Fruit fly (Drosophila melanogaster) whole organism, embryonic: ENCODE measurements around the gene mol.

Experiments used
- CG10209 ChIP-seq: fragments of 200-800 bp; sonication (Bioruptor generic); optimal IDR thresholded peaks from 3 replicates; lab custom pipeline; 2017; ENCODE audit warnings: missing biosample characterization, mild to moderate bottlenecking, missing genetic modification characterization, missing genetic modification reagents
- CG10431 ChIP-seq: fragments of 200-800 bp; sonication (Bioruptor generic); optimal IDR thresholded peaks from 3 replicates; lab custom pipeline; 2018; ENCODE audit warnings: missing biosample characterization, mild to moderate bottlenecking, missing genetic modification characterization
- CG10979 ChIP-seq: fragments of 200-800 bp; sonication (Bioruptor generic); optimal IDR thresholded peaks from 2 replicates; lab custom pipeline; 2018; ENCODE audit warnings: missing biosample characterization, mild to moderate bottlenecking, missing genetic modification characterization, moderate library complexity
- CG12219 ChIP-seq: fragments of 200-800 bp; sonication (Bioruptor generic); optimal IDR thresholded peaks from 3 replicates; lab custom pipeline; 2018; ENCODE audit warnings: missing biosample characterization, mild to moderate bottlenecking, missing genetic modification characterization
- CG12299 ChIP-seq: fragments of 200-800 bp; sonication (Bioruptor generic); optimal IDR thresholded peaks from 2 replicates; lab custom pipeline; 2018; ENCODE audit warnings: missing biosample characterization, mild to moderate bottlenecking, missing genetic modification characterization
- CG12391 ChIP-seq: fragments of 200-800 bp; sonication (Bioruptor generic); optimal IDR thresholded peaks from 3 replicates; lab custom pipeline; 2018; ENCODE audit warnings: missing biosample characterization, mild to moderate bottlenecking, missing genetic modification characterization, moderate library complexity
- CG12942 ChIP-seq: fragments of 200-800 bp; sonication (Bioruptor generic); optimal IDR thresholded peaks from 3 replicates; lab custom pipeline; 2016; ENCODE audit warnings: missing biosample characterization, missing genetic modification characterization
- CG14441 ChIP-seq: fragments of 200-800 bp; sonication (Bioruptor generic); IDR thresholded peaks from 2 replicates; pipeline ENCODE4 v1.3.6; 2022; ENCODE audit warnings: missing biosample characterization, missing genetic modification characterization
- CG15073 ChIP-seq: fragments of 200-800 bp; sonication (Bioruptor generic); optimal IDR thresholded peaks from 2 replicates; lab custom pipeline; 2016; ENCODE audit warnings: missing biosample characterization, missing genetic modification characterization
- CG1529 ChIP-seq: fragments of 200-800 bp; sonication (Bioruptor generic); optimal IDR thresholded peaks from 3 replicates; lab custom pipeline; 2018; ENCODE audit warnings: missing biosample characterization, missing genetic modification characterization
- CG15601 ChIP-seq: fragments of 200-800 bp; sonication (Bioruptor generic); optimal IDR thresholded peaks from 3 replicates; lab custom pipeline; 2019; ENCODE audit warnings: missing biosample characterization, mild to moderate bottlenecking, missing genetic modification characterization, moderate library complexity
- CG16779 ChIP-seq: fragments of 200-800 bp; sonication (Bioruptor generic); IDR thresholded peaks from 2 replicates; pipeline ENCODE4 v1.3.6; 2022; ENCODE audit warnings: missing biosample characterization, missing genetic modification characterization
- CG16815 ChIP-seq: fragments of 200-800 bp; sonication (Bioruptor generic); optimal IDR thresholded peaks from 3 replicates; lab custom pipeline; 2017; ENCODE audit warnings: missing biosample characterization, mild to moderate bottlenecking, missing genetic modification characterization
- CG17328 ChIP-seq: fragments of 200-800 bp; sonication (Bioruptor generic); IDR thresholded peaks from 2 replicates; pipeline ENCODE4 v1.3.6; 2022; ENCODE audit warnings: missing biosample characterization, missing genetic modification characterization
- CG31388 ChIP-seq: fragments of 200-800 bp; sonication (Bioruptor generic); optimal IDR thresholded peaks from 2 replicates; lab custom pipeline; 2016; ENCODE audit warnings: missing biosample characterization, missing genetic modification characterization
- CG4617 ChIP-seq: fragments of 200-800 bp; sonication (Bioruptor generic); optimal IDR thresholded peaks from 3 replicates; lab custom pipeline; 2016; ENCODE audit warnings: missing biosample characterization, missing genetic modification characterization, borderline replicate concordance
- CG7987 ChIP-seq: fragments of 200-800 bp; sonication (Bioruptor generic); optimal IDR thresholded peaks from 2 replicates; lab custom pipeline; 2018; ENCODE audit warnings: missing biosample characterization, mild to moderate bottlenecking, missing genetic modification characterization, moderate library complexity
- Dad ChIP-seq: fragments of 200-800 bp; sonication (Bioruptor generic); optimal IDR thresholded peaks from 3 replicates; lab custom pipeline; 2016; ENCODE audit warnings: missing biosample characterization, missing genetic modification characterization
- Eip74EF ChIP-seq, 2 experiments: fragments of 200-800 bp in 1 of 2; fragments of >200 bp in 1 of 2; sonication (Bioruptor generic) in 1 of 2; optimal IDR thresholded peaks; 2 replicates each; lab custom pipeline; 2017 to 2019; ENCODE audit warnings: missing biosample characterization in 2 of 2, missing genetic modification characterization in 2 of 2, mild to moderate bottlenecking in 1 of 2, moderate library complexity in 1 of 2
- Ets97D ChIP-seq: fragments of 200-800 bp; sonication (Bioruptor generic); optimal IDR thresholded peaks from 3 replicates; lab custom pipeline; 2016; ENCODE audit warnings: missing biosample characterization, missing genetic modification characterization
- Hsf ChIP-seq: fragments of 200-800 bp; sonication (Bioruptor generic); optimal IDR thresholded peaks from 3 replicates; lab custom pipeline; 2016; ENCODE audit warnings: missing biosample characterization, missing genetic modification characterization
- Oli ChIP-seq: fragments of 200-800 bp; sonication (Bioruptor generic); optimal IDR thresholded peaks from 2 replicates; lab custom pipeline; 2018; ENCODE audit warnings: missing biosample characterization, mild to moderate bottlenecking, missing genetic modification characterization, moderate library complexity
- Ptx1 ChIP-seq: fragments of 200-800 bp; sonication (Bioruptor generic); IDR thresholded peaks from 2 replicates; pipeline ENCODE4 v1.3.6; 2022; ENCODE audit warnings: missing biosample characterization, missing genetic modification characterization
- Tbp ChIP-seq: fragments of >200 bp; optimal IDR thresholded peaks from 2 replicates; lab custom pipeline; 2018; ENCODE audit warnings: missing biosample characterization, missing genetic modification characterization
- br ChIP-seq: fragments of >200 bp; optimal IDR thresholded peaks from 2 replicates; lab custom pipeline; 2017
- cas ChIP-seq: fragments of 200-800 bp; sonication (Bioruptor generic); IDR thresholded peaks from 2 replicates; pipeline ENCODE4 v1.3.6; 2022; ENCODE audit warnings: missing biosample characterization, missing genetic modification characterization
- cg ChIP-seq: fragments of 200-800 bp; sonication (Bioruptor generic); optimal IDR thresholded peaks from 3 replicates; lab custom pipeline; 2019; ENCODE audit warnings: missing biosample characterization, mild to moderate bottlenecking, missing genetic modification characterization, moderate library complexity
- chn ChIP-seq: fragments of 200-800 bp; sonication (Bioruptor generic); optimal IDR thresholded peaks from 2 replicates; lab custom pipeline; 2016; ENCODE audit warnings: missing biosample characterization, missing genetic modification characterization
- dm ChIP-seq: fragments of 200-800 bp; sonication (Bioruptor generic); optimal IDR thresholded peaks from 3 replicates; lab custom pipeline; 2016; ENCODE audit warnings: missing biosample characterization, missing genetic modification characterization
- gce ChIP-seq: fragments of 200-800 bp; sonication (Bioruptor generic); IDR thresholded peaks from 3 replicates; pipeline ENCODE4 v1.3.6; 2022; ENCODE audit warnings: missing biosample characterization, missing genetic modification characterization
- grau ChIP-seq: fragments of 200-800 bp; optimal IDR thresholded peaks from 3 replicates; lab custom pipeline; 2019; ENCODE audit warnings: missing biosample characterization, mild to moderate bottlenecking, missing genetic modification characterization, moderate library complexity
- gsb-n ChIP-seq: fragments of 200-800 bp; sonication (Bioruptor generic); optimal IDR thresholded peaks from 3 replicates; lab custom pipeline; 2018; ENCODE audit warnings: missing biosample characterization, mild to moderate bottlenecking, missing genetic modification characterization
- ham ChIP-seq: fragments of 200-800 bp; sonication (Bioruptor generic); IDR thresholded peaks from 2 replicates; pipeline ENCODE4 v1.3.6; 2022; ENCODE audit warnings: missing biosample characterization, missing genetic modification characterization
- jumu ChIP-seq: fragments of 200-800 bp; sonication (Bioruptor generic); optimal IDR thresholded peaks from 3 replicates; lab custom pipeline; 2016; ENCODE audit warnings: missing biosample characterization, missing genetic modification characterization
- luna ChIP-seq: fragments of 200-800 bp; sonication (Bioruptor generic); optimal IDR thresholded peaks from 2 replicates; lab custom pipeline; 2016; ENCODE audit warnings: missing biosample characterization, missing genetic modification characterization
- maf-S ChIP-seq: fragments of 200-800 bp; sonication (Bioruptor generic); optimal IDR thresholded peaks from 2 replicates; lab custom pipeline; 2016; ENCODE audit warnings: missing biosample characterization, missing genetic modification characterization
- mld ChIP-seq: fragments of 200-800 bp; sonication (Bioruptor generic); IDR thresholded peaks from 3 replicates; pipeline ENCODE4 v1.3.6; 2022; ENCODE audit warnings: missing biosample characterization, missing genetic modification characterization; ENCODE audit not compliant: partially characterized antibody
- nerfin-2 ChIP-seq: fragments of 200-800 bp; sonication (Bioruptor generic); IDR thresholded peaks from 2 replicates; pipeline ENCODE4 v1.3.6; 2022; ENCODE audit warnings: missing biosample characterization, missing genetic modification characterization; ENCODE audit not compliant: partially characterized antibody
- nom ChIP-seq: fragments of 200-800 bp; sonication (Bioruptor generic); optimal IDR thresholded peaks from 2 replicates; lab custom pipeline; 2017; ENCODE audit warnings: missing biosample characterization, missing genetic modification characterization, mild to moderate bottlenecking, moderate library complexity, missing genetic modification reagents
- odd ChIP-seq: fragments of 200-800 bp; sonication (Bioruptor generic); optimal IDR thresholded peaks from 2 replicates; lab custom pipeline; 2017; ENCODE audit warnings: missing biosample characterization, mild to moderate bottlenecking, missing genetic modification characterization
- peb ChIP-seq: fragments of 200-800 bp; sonication (Bioruptor generic); IDR thresholded peaks from 2 replicates; pipeline ENCODE4 v1.3.6; 2022; ENCODE audit warnings: missing biosample characterization, missing genetic modification characterization
- phol ChIP-seq: fragments of 200-800 bp; sonication (Bioruptor generic); optimal IDR thresholded peaks from 3 replicates; lab custom pipeline; 2018; ENCODE audit warnings: missing biosample characterization, mild to moderate bottlenecking, missing genetic modification characterization, moderate library complexity
- pnt ChIP-seq: fragments of 200-800 bp; sonication (Bioruptor generic); optimal IDR thresholded peaks from 3 replicates; lab custom pipeline; 2016; ENCODE audit warnings: missing biosample characterization, missing genetic modification characterization
- scrt ChIP-seq: fragments of 200-800 bp; sonication (Bioruptor generic); optimal IDR thresholded peaks from 2 replicates; lab custom pipeline; 2018; ENCODE audit warnings: missing biosample characterization, mild to moderate bottlenecking, missing genetic modification characterization, moderate library complexity
- slp2 ChIP-seq: fragments of 200-800 bp; sonication (Bioruptor generic); optimal IDR thresholded peaks from 2 replicates; lab custom pipeline; 2016; ENCODE audit warnings: missing biosample characterization, missing genetic modification characterization
- trh ChIP-seq: fragments of 200-800 bp; sonication (Bioruptor generic); optimal IDR thresholded peaks from 2 replicates; lab custom pipeline; 2016; ENCODE audit warnings: missing biosample characterization, missing genetic modification characterization
- ttk ChIP-seq: fragments of 200-800 bp; sonication (Bioruptor generic); IDR thresholded peaks from 2 replicates; pipeline ENCODE4 v2.1.2; 2022; ENCODE audit warnings: missing biosample characterization, missing genetic modification characterization
- zfh2 ChIP-seq: fragments of 200-800 bp; sonication (Bioruptor generic); optimal IDR thresholded peaks from 2 replicates; lab custom pipeline; 2016; ENCODE audit warnings: missing biosample characterization, missing genetic modification characterization

Gene mol

DNA sequence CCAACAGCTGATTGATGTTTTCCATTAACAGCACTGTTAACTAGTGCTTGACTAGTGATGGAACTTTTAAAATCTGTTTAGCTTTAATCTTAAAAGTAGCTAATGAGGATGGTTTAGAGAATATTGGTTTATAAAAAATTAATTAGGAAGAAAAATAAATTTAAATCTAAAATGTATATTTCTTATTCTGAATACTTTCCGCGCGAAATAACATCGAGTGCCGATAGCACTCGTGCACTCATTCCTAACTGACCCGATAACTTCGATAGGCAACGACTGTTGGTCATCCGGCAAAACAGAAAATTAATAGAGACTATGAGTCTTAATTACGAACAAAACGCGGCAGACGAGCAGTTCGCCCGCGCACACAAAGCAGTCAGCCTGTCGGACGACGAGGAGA lies 12.3 kb upstream of the mol start, which contains the start of the genes THG and Rnmt (continued):
- TF ChIP-seq CG7987 (GFP tag; lab: Kevin White, UChicago) (no peak), CG15601 (tag; lab: Kevin White, UChicago) (peak; percentile 82), chn (peak; percentile 81), zfh2 (GFP tag; lab: Kevin White, UChicago) (peak; percentile 65), peb (GFP tag; lab: Robert Waterston, UW) (peak; percentile 62), Eip74EF (GFP tag; optimal IDR thresholded peaks at IDR 0.05; lab: Kevin White, UChicago) (peak in 1 of 2 experiments; percentile 1), maf-S (peak; percentile 43), Dad (GFP tag; lab: Kevin White, UChicago) (peak; percentile 64), nerfin-2 (peak; percentile 74), mld (GFP tag; lab: Robert Waterston, UW) (no peak), odd (peak; percentile 66), CG12219 (peak; percentile 37), cg (GFP tag; lab: Kevin White, UChicago) (no peak), pnt (peak; percentile 41), CG10979 (tag; lab: Kevin White, UChicago) (peak; percentile 77), CG14441 (peak; percentile 86), Ptx1 (GFP tag; lab: Robert Waterston, UW) (peak; percentile 87), CG12299 (tag; lab: Kevin White, UChicago) (peak; percentile 81), phol (tag; lab: Kevin White, UChicago) (peak; percentile 84), nom (GFP tag; lab: Kevin White, UChicago) (peak; percentile 34), CG1529 (peak; percentile 56), CG4617 (GFP tag; lab: Kevin White, UChicago) (peak; percentile 73), ham (GFP tag; lab: Robert Waterston, UW) (peak; percentile 46; the same call in 1 of the 2 replicates), CG12391 (tag; lab: Kevin White, UChicago) (peak; percentile 92), CG12942 (GFP tag; lab: Kevin White, UChicago) (peak; percentile 78), CG15073 (GFP tag; lab: Kevin White, UChicago) (no peak), gsb-n (peak; percentile 71), luna (GFP tag; lab: Kevin White, UChicago) (no peak), br (no peak), slp2 (GFP tag; lab: Kevin White, UChicago) (no peak), Tbp (GFP tag; lab: Kevin White, UChicago) (no peak), trh (peak; percentile 58), CG10209 (GFP tag; lab: Kevin White, UChicago) (peak; percentile 70), gce (GFP tag; lab: Robert Waterston, UW) (peak; percentile 83; the same call in 2 of the 3 replicates), CG16815 (GFP tag; lab: Kevin White, UChicago) (peak; percentile 75), Ets97D (GFP tag; lab: Kevin White, UChicago) (peak; percentile 71), jumu (peak; percentile 58), Hsf (peak; percentile 84), dm (peak; percentile 32), CG17328 (peak; percentile 86), scrt (GFP tag; lab: Kevin White, UChicago) (peak; percentile 48), Oli (tag; lab: Kevin White, UChicago) (peak; percentile 75), CG31388 (peak; percentile 35), CG16779 (0 out of 2 replicates have a peak, but pooled peaks have one; percentile 9), grau (tag; lab: Kevin White, UChicago) (peak; percentile 86), cas (GFP tag; lab: Robert Waterston, UW) (peak; percentile 80), CG10431 (GFP tag; lab: Kevin White, UChicago) (peak; percentile 7), ttk (GFP tag; lab: Robert Waterston, UW) (peak; percentile 86)
